Worm (Caenorhabditis elegans): ENCODE data around the gene sap-49.

DNA sequence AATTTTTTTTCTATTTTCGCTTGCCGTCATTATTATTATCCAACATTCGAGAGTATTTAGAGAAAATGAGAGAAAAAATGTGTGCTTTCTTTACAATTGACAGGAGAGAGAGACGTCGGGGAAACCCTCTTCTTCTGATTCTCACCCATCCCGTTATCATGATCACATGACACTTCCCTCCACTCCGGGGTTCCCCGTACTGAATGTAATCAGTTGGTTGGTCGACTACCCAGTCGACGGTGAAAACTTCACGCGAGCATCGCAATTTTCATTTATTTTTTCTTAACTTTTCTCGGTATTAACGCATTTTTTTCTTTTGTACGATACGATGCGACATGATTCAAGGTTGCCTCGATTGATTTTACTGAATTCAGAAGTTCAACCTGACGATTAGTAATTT, 19.4 kb downstream of the sap-49 start:
- TF ChIP-seq nhr-6 (tag; optimal IDR thresholded peaks at IDR 0.05), result no peak
- TF ChIP-seq elt-1 (tag; optimal IDR thresholded peaks at IDR 0.05), result no peak
- peak; percentile 44 for TF ChIP-seq egl-27 (tag; optimal IDR thresholded peaks at IDR 0.05)
- no peak for TF ChIP-seq dmd-4 (tag; optimal IDR thresholded peaks at IDR 0.05)
- TF ChIP-seq crh-2 (tag; optimal IDR thresholded peaks at IDR 0.05), result no peak
- no peak for TF ChIP-seq ceh-82 (tag; optimal IDR thresholded peaks at IDR 0.05)
- no peak for TF ChIP-seq nhr-25 (tag; optimal IDR thresholded peaks at IDR 0.05)
- peak in 1 of 2 experiments; percentile 40 for TF ChIP-seq lsy-2 (tag; optimal IDR thresholded peaks at IDR 0.05)
- no peak for TF ChIP-seq nhr-12 (tag; optimal IDR thresholded peaks at IDR 0.05)
